Worm (Caenorhabditis elegans) whole organism, young adult: ENCODE data around the gene T07A9.14.
A peak's percentile ranks its signal among the peaks of the same experiment; 100 is the strongest.

Source experiments
- B0035.1 ChIP-seq: sonication (generic microtip); optimal IDR thresholded peaks from 2 replicates; lab custom pipeline; 2016; ENCODE audit warnings: missing genetic modification characterization, mild to moderate bottlenecking, missing compliant biosample characterization, missing genotype, missing genetic modification reagents
- F49E8.2 ChIP-seq: sonication (generic microtip); optimal IDR thresholded peaks from 3 replicates; lab custom pipeline; 2017; ENCODE audit warnings: missing genetic modification characterization, mild to moderate bottlenecking, missing compliant biosample characterization, antibody characterized with exemption, moderate library complexity; ENCODE audit not compliant: insufficient read depth
- F57A8.1 ChIP-seq: fragments of 200-800 bp; sonication (Bioruptor generic); optimal IDR thresholded peaks from 2 replicates; lab custom pipeline; 2018; ENCODE audit warnings: mild to moderate bottlenecking, missing genetic modification characterization, moderate library complexity, missing compliant biosample characterization
- athp-1 ChIP-seq: sonication (generic microtip); optimal IDR thresholded peaks from 2 replicates; lab custom pipeline; 2017; ENCODE audit warnings: mild to moderate bottlenecking, missing genetic modification characterization, missing compliant biosample characterization
- ceh-79 ChIP-seq: sonication (generic microtip); optimal IDR thresholded peaks from 2 replicates; lab custom pipeline; 2017; ENCODE audit warnings: mild to moderate bottlenecking, missing genetic modification characterization, missing compliant biosample characterization
- ceh-91 ChIP-seq: fragments of 200-800 bp; sonication (Bioruptor generic); IDR thresholded peaks from 2 replicates; pipeline ENCODE4 v1.3.6; 2022; ENCODE audit warnings: missing genetic modification reagents, missing genetic modification characterization, missing compliant biosample characterization
- dpl-1 ChIP-seq: fragments of 150-350 bp; optimal IDR thresholded peaks from 2 replicates; lab custom pipeline; 2014; ENCODE audit warnings: missing biosample characterization, missing genetic modification reagents, missing genetic modification characterization
- ekl-4 ChIP-seq: fragments of 200-800 bp; sonication (Bioruptor generic); IDR thresholded peaks from 2 replicates; pipeline ENCODE4 v1.3.6; 2022; ENCODE audit warnings: missing genetic modification reagents, missing genetic modification characterization, missing compliant biosample characterization
- let-607 ChIP-seq, 2 experiments: fragments of 200-800 bp in 1 of 2; sonication (Bioruptor generic) in 1 of 2; sonication (generic microtip) in 1 of 2; optimal IDR thresholded peaks; 2 replicates each; lab custom pipeline; 2016 to 2018; ENCODE audit warnings: mild to moderate bottlenecking in 2 of 2, missing compliant biosample characterization in 2 of 2, missing genetic modification characterization in 2 of 2, moderate library complexity in 2 of 2, missing genotype in 1 of 2
- lsy-27 ChIP-seq: sonication (generic microtip); optimal IDR thresholded peaks from 2 replicates; lab custom pipeline; 2017; ENCODE audit warnings: missing genetic modification characterization, mild to moderate bottlenecking, missing compliant biosample characterization, antibody characterized with exemption, missing genotype, borderline replicate concordance; ENCODE audit not compliant: insufficient read depth
- madf-3 ChIP-seq: fragments of 200-800 bp; sonication (Bioruptor generic); IDR thresholded peaks from 2 replicates; pipeline ENCODE4 v1.3.6; 2022; ENCODE audit warnings: missing genetic modification reagents, missing genetic modification characterization, missing compliant biosample characterization
- nhr-27 ChIP-seq: fragments of 200-800 bp; sonication (Bioruptor generic); optimal IDR thresholded peaks from 2 replicates; lab custom pipeline; 2018; ENCODE audit warnings: mild to moderate bottlenecking, missing genetic modification characterization, moderate library complexity, missing compliant biosample characterization
- nhr-80 ChIP-seq: sonication (generic microtip); optimal IDR thresholded peaks from 2 replicates; lab custom pipeline; 2016; ENCODE audit warnings: missing genetic modification characterization, missing compliant biosample characterization
- tbx-9 ChIP-seq: sonication (generic microtip); optimal IDR thresholded peaks from 2 replicates; lab custom pipeline; 2016; ENCODE audit warnings: borderline replicate concordance, missing genetic modification characterization, inconsistent platforms, missing compliant biosample characterization
- tlf-1 ChIP-seq: fragments of 200-800 bp; sonication (Bioruptor generic); optimal IDR thresholded peaks from 2 replicates; lab custom pipeline; 2018; ENCODE audit warnings: mild to moderate bottlenecking, missing genetic modification characterization, missing compliant biosample characterization
- zim-3 ChIP-seq: sonication (generic microtip); optimal IDR thresholded peaks from 2 replicates; lab custom pipeline; 2017; ENCODE audit warnings: mild to moderate bottlenecking, missing genetic modification characterization, moderate library complexity, missing compliant biosample characterization

Gene T07A9.14

ce11 chrIV:427100-427908 lies 40.8 kb downstream of the T07A9.14 start (continued):
- TF ChIP-seq tbx-9 (tag; lab: Kevin White, UChicago) (peak; percentile 24), F49E8.2 (tag; lab: Kevin White, UChicago) (peak; percentile 88), let-607 (tag; optimal IDR thresholded peaks at IDR 0.05; lab: Kevin White, UChicago) (no peak), ekl-4 (GFP tag; lab: Robert Waterston, UW) (peak; percentile 67; the same call in 1 of the 2 replicates), nhr-27 (tag; lab: Kevin White, UChicago) (no peak), ceh-79 (tag; lab: Kevin White, UChicago) (no peak), lsy-27 (tag; lab: Kevin White, UChicago) (no peak), ceh-91 (GFP tag; lab: Robert Waterston, UW) (no peak), zim-3 (tag; lab: Kevin White, UChicago) (peak; percentile 69), dpl-1 (GFP tag; lab: Kevin White, UChicago) (no peak), B0035.1 (tag; lab: Kevin White, UChicago) (no peak), athp-1 (tag; lab: Kevin White, UChicago) (peak; percentile 17), F57A8.1 (GFP tag; lab: Kevin White, UChicago) (no peak)

ce11 chrIV:428869-429268 lies 42.4 kb downstream of the T07A9.14 start, which contains the start of gene Y66H1A.5:
Gene Y66H1A.5, minus strand, starts transcription at chrIV:429133.
- TF ChIP-seq tlf-1 (GFP tag; lab: Kevin White, UChicago), result peak; percentile 37
- TF ChIP-seq nhr-80 (tag; lab: Kevin White, UChicago), result peak; percentile 50
- TF ChIP-seq F57A8.1 (GFP tag; lab: Kevin White, UChicago), result no peak
- TF ChIP-seq let-607 (tag; optimal IDR thresholded peaks at IDR 0.05; lab: Kevin White, UChicago), result peak in 1 of 2 experiments; percentile 16
- TF ChIP-seq madf-3 (GFP tag; lab: Robert Waterston, UW), result 0 out of 2 replicates have a peak, but pooled peaks have one; percentile 53
